Fruit fly (Drosophila melanogaster) whole organism, embryonic: ENCODE measurements around the gene sau.

ENCODE experiments used
- Blimp-1 ChIP-seq: fragments of 200-800 bp; sonication (Bioruptor generic); optimal IDR thresholded peaks from 3 replicates; lab custom pipeline; 2018; ENCODE audit warnings: missing biosample characterization, missing genetic modification characterization, mild to moderate bottlenecking, moderate library complexity, missing genetic modification reagents
- BtbVII ChIP-seq: fragments of 200-800 bp; sonication (Bioruptor generic); optimal IDR thresholded peaks from 3 replicates; lab custom pipeline; 2017; ENCODE audit warnings: missing biosample characterization, mild to moderate bottlenecking, missing genetic modification characterization
- C15 ChIP-seq: fragments of 200-800 bp; sonication (Bioruptor generic); IDR thresholded peaks from 3 replicates; pipeline ENCODE4 v1.3.6; 2022; ENCODE audit warnings: missing biosample characterization, missing genetic modification characterization
- CG11398 ChIP-seq: fragments of 200-800 bp; sonication (Bioruptor generic); optimal IDR thresholded peaks from 2 replicates; lab custom pipeline; 2016; ENCODE audit warnings: missing biosample characterization, missing genetic modification characterization
- CG11456 ChIP-seq: fragments of 200-800 bp; sonication (Bioruptor generic); IDR thresholded peaks from 3 replicates; pipeline ENCODE4 v1.3.6; 2022; ENCODE audit warnings: missing biosample characterization, missing genetic modification characterization
- CG12155 ChIP-seq: fragments of 200-800 bp; sonication (Bioruptor generic); optimal IDR thresholded peaks from 3 replicates; lab custom pipeline; 2016; ENCODE audit warnings: missing biosample characterization, missing genetic modification characterization
- CG12744 ChIP-seq: fragments of 200-800 bp; sonication (Bioruptor generic); optimal IDR thresholded peaks from 2 replicates; lab custom pipeline; 2016; ENCODE audit warnings: missing biosample characterization, missing genetic modification characterization
- CG13775 ChIP-seq: fragments of 200-800 bp; sonication (Bioruptor generic); optimal IDR thresholded peaks from 3 replicates; lab custom pipeline; 2017; ENCODE audit warnings: missing biosample characterization, mild to moderate bottlenecking, missing genetic modification characterization
- CG14710 ChIP-seq: fragments of 200-800 bp; sonication (Bioruptor generic); optimal IDR thresholded peaks from 3 replicates; lab custom pipeline; 2019; ENCODE audit warnings: missing biosample characterization, mild to moderate bottlenecking, missing genetic modification characterization, moderate library complexity
- CG14860 ChIP-seq: fragments of 200-800 bp; sonication (Bioruptor generic); IDR thresholded peaks from 3 replicates; pipeline ENCODE4 v1.3.6; 2022; ENCODE audit warnings: missing biosample characterization, missing genetic modification characterization; ENCODE audit not compliant: partially characterized antibody
- CG1529 ChIP-seq: fragments of 200-800 bp; sonication (Bioruptor generic); optimal IDR thresholded peaks from 3 replicates; lab custom pipeline; 2018; ENCODE audit warnings: missing biosample characterization, missing genetic modification characterization
- CG15601 ChIP-seq: fragments of 200-800 bp; sonication (Bioruptor generic); optimal IDR thresholded peaks from 3 replicates; lab custom pipeline; 2019; ENCODE audit warnings: missing biosample characterization, mild to moderate bottlenecking, missing genetic modification characterization, moderate library complexity
- CG17568 ChIP-seq: fragments of 200-800 bp; sonication (Bioruptor generic); optimal IDR thresholded peaks from 2 replicates; lab custom pipeline; 2018; ENCODE audit warnings: missing biosample characterization, mild to moderate bottlenecking, missing genetic modification characterization, moderate library complexity
- CG2129 ChIP-seq: fragments of 200-800 bp; sonication (Bioruptor generic); IDR thresholded peaks from 2 replicates; pipeline ENCODE4 v1.3.6; 2022; ENCODE audit warnings: missing biosample characterization, missing genetic modification characterization; ENCODE audit not compliant: partially characterized antibody
- CG3281 ChIP-seq: fragments of 200-800 bp; sonication (Bioruptor generic); optimal IDR thresholded peaks from 3 replicates; lab custom pipeline; 2017; ENCODE audit warnings: missing biosample characterization, mild to moderate bottlenecking, missing genetic modification characterization
- CG34376 ChIP-seq: fragments of 200-800 bp; sonication (Bioruptor generic); optimal IDR thresholded peaks from 2 replicates; lab custom pipeline; 2018; ENCODE audit warnings: missing biosample characterization, mild to moderate bottlenecking, missing genetic modification characterization
- CG42726 ChIP-seq: fragments of 200-800 bp; sonication (Bioruptor generic); IDR thresholded peaks from 2 replicates; pipeline ENCODE4 v1.3.6; 2022; ENCODE audit warnings: missing biosample characterization, missing genetic modification characterization; ENCODE audit not compliant: partially characterized antibody
- CG4730 ChIP-seq: fragments of 200-800 bp; sonication (Bioruptor generic); IDR thresholded peaks from 2 replicates; pipeline ENCODE4 v1.3.6; 2022; ENCODE audit warnings: missing biosample characterization, missing genetic modification characterization
- CG4820 ChIP-seq: fragments of 200-800 bp; sonication (Bioruptor generic); optimal IDR thresholded peaks from 3 replicates; lab custom pipeline; 2016; ENCODE audit warnings: missing biosample characterization, missing genetic modification characterization
- CG6765 ChIP-seq: fragments of 200-800 bp; sonication (Bioruptor generic); optimal IDR thresholded peaks from 3 replicates; lab custom pipeline; 2017; ENCODE audit warnings: missing biosample characterization, mild to moderate bottlenecking, missing genetic modification characterization
- CG6854 ChIP-seq: fragments of 200-800 bp; sonication (Bioruptor generic); optimal IDR thresholded peaks from 3 replicates; lab custom pipeline; 2017; ENCODE audit warnings: missing biosample characterization, mild to moderate bottlenecking, missing genetic modification characterization
- CG7987 ChIP-seq: fragments of 200-800 bp; sonication (Bioruptor generic); optimal IDR thresholded peaks from 2 replicates; lab custom pipeline; 2018; ENCODE audit warnings: missing biosample characterization, mild to moderate bottlenecking, missing genetic modification characterization, moderate library complexity
- CG8478 ChIP-seq: fragments of >200 bp; optimal IDR thresholded peaks from 2 replicates; lab custom pipeline; 2018
- Hey ChIP-seq: fragments of 200-800 bp; sonication (Bioruptor generic); optimal IDR thresholded peaks from 3 replicates; lab custom pipeline; 2018; ENCODE audit warnings: missing biosample characterization, mild to moderate bottlenecking, missing genetic modification characterization
- Meics ChIP-seq: fragments of 200-800 bp; sonication (Bioruptor generic); optimal IDR thresholded peaks from 2 replicates; lab custom pipeline; 2017; ENCODE audit warnings: missing biosample characterization, mild to moderate bottlenecking, missing genetic modification characterization
- NC2β ChIP-seq: fragments of 200-800 bp; sonication (Bioruptor generic); optimal IDR thresholded peaks from 2 replicates; lab custom pipeline; 2016; ENCODE audit warnings: missing biosample characterization, missing genetic modification characterization
- Ravus ChIP-seq: fragments of 200-800 bp; sonication (Bioruptor generic); IDR thresholded peaks from 2 replicates; pipeline ENCODE4 v1.3.6; 2022; ENCODE audit warnings: missing biosample characterization, missing genetic modification characterization
- Ssrp ChIP-seq: fragments of 200-800 bp; sonication (Bioruptor generic); optimal IDR thresholded peaks from 2 replicates; lab custom pipeline; 2018; ENCODE audit warnings: missing biosample characterization, mild to moderate bottlenecking, missing genetic modification characterization, moderate library complexity
- Taf1 ChIP-seq: fragments of 200-800 bp; sonication (Bioruptor generic); IDR thresholded peaks from 2 replicates; pipeline ENCODE4 v1.3.6; 2022; ENCODE audit warnings: missing biosample characterization, missing genetic modification characterization
- ase ChIP-seq: fragments of 200-800 bp; sonication (Bioruptor generic); IDR thresholded peaks from 3 replicates; pipeline ENCODE4 v1.3.6; 2022; ENCODE audit warnings: missing biosample characterization, missing genetic modification characterization
- crol ChIP-seq: fragments of 200-800 bp; sonication (Bioruptor generic); IDR thresholded peaks from 2 replicates; pipeline ENCODE4 v1.3.6; 2022; ENCODE audit warnings: missing biosample characterization, missing genetic modification characterization
- en ChIP-seq: fragments of 200-800 bp; sonication (Bioruptor generic); optimal IDR thresholded peaks from 2 replicates; lab custom pipeline; 2016; ENCODE audit warnings: missing biosample characterization, missing genetic modification characterization
- exex ChIP-seq: fragments of 200-800 bp; sonication (Bioruptor generic); optimal IDR thresholded peaks from 4 replicates; lab custom pipeline; 2018; ENCODE audit warnings: missing biosample characterization, mild to moderate bottlenecking, missing genetic modification characterization, moderate library complexity
- gem ChIP-seq: fragments of 200-800 bp; sonication (Bioruptor generic); optimal IDR thresholded peaks from 2 replicates; lab custom pipeline; 2019; ENCODE audit warnings: missing biosample characterization, mild to moderate bottlenecking, missing genetic modification characterization, moderate library complexity
- gsb-n ChIP-seq: fragments of 200-800 bp; sonication (Bioruptor generic); optimal IDR thresholded peaks from 3 replicates; lab custom pipeline; 2018; ENCODE audit warnings: missing biosample characterization, mild to moderate bottlenecking, missing genetic modification characterization
- nerfin-1 ChIP-seq: fragments of 200-800 bp; sonication (Bioruptor generic); optimal IDR thresholded peaks from 3 replicates; lab custom pipeline; 2019; ENCODE audit warnings: missing biosample characterization, mild to moderate bottlenecking, missing genetic modification characterization, moderate library complexity
- pan ChIP-seq, 4 experiments: fragments of >200 bp in 3 of 4; fragments of 200-800 bp in 1 of 4; sonication (Bioruptor generic) in 1 of 4; optimal IDR thresholded peaks in 3 of 4; IDR thresholded peaks in 1 of 4; 2 replicates each; pipeline versions ENCODE4 v1.3.6 to Lab custom; 2017 to 2022; ENCODE audit warnings: missing biosample characterization in 2 of 4, missing genetic modification characterization in 2 of 4, mixed read lengths in 1 of 4
- pros ChIP-seq: fragments of 200-800 bp; sonication (Bioruptor generic); optimal IDR thresholded peaks from 3 replicates; lab custom pipeline; 2019; ENCODE audit warnings: missing biosample characterization, mild to moderate bottlenecking, missing genetic modification characterization, moderate library complexity
- repo ChIP-seq: fragments of 200-800 bp; sonication (Bioruptor generic); optimal IDR thresholded peaks from 2 replicates; lab custom pipeline; 2016; ENCODE audit warnings: missing biosample characterization, missing genetic modification characterization
- sima ChIP-seq: fragments of 200-800 bp; sonication (Bioruptor generic); optimal IDR thresholded peaks from 2 replicates; lab custom pipeline; 2016; ENCODE audit warnings: missing biosample characterization, missing genetic modification characterization
- sna ChIP-seq: fragments of 200-800 bp; sonication (Bioruptor generic); IDR thresholded peaks from 2 replicates; pipeline ENCODE4 v1.3.6; 2022; ENCODE audit warnings: missing biosample characterization, missing genetic modification characterization; ENCODE audit not compliant: partially characterized antibody
- sob ChIP-seq: fragments of 200-800 bp; sonication (Bioruptor generic); IDR thresholded peaks from 2 replicates; pipeline ENCODE4 v1.3.6; 2022; ENCODE audit warnings: missing biosample characterization, missing genetic modification characterization
- ssp ChIP-seq: fragments of 200-800 bp; sonication (Bioruptor generic); IDR thresholded peaks from 2 replicates; pipeline ENCODE4 v1.3.6; 2022; ENCODE audit warnings: missing biosample characterization, missing genetic modification characterization
- trh ChIP-seq: fragments of 200-800 bp; sonication (Bioruptor generic); optimal IDR thresholded peaks from 2 replicates; lab custom pipeline; 2016; ENCODE audit warnings: missing biosample characterization, missing genetic modification characterization
- tup ChIP-seq: fragments of 200-800 bp; sonication (Bioruptor generic); optimal IDR thresholded peaks from 2 replicates; lab custom pipeline; 2016; ENCODE audit warnings: missing biosample characterization, mild to moderate bottlenecking, missing genetic modification characterization, moderate library complexity
- unc-4 ChIP-seq: fragments of 200-800 bp; sonication (Bioruptor generic); IDR thresholded peaks from 2 replicates; pipeline ENCODE4 v1.3.6; 2022; ENCODE audit warnings: missing biosample characterization, missing genetic modification characterization; ENCODE audit not compliant: partially characterized antibody
- unpg ChIP-seq: fragments of 200-800 bp; sonication (Bioruptor generic); optimal IDR thresholded peaks from 3 replicates; lab custom pipeline; 2018; ENCODE audit warnings: missing biosample characterization, mild to moderate bottlenecking, missing genetic modification characterization, moderate library complexity
- zf30C ChIP-seq: fragments of 200-800 bp; sonication (Bioruptor generic); optimal IDR thresholded peaks from 3 replicates; lab custom pipeline; 2018; ENCODE audit warnings: missing biosample characterization, mild to moderate bottlenecking, missing genetic modification characterization

The sau gene

DNA sequence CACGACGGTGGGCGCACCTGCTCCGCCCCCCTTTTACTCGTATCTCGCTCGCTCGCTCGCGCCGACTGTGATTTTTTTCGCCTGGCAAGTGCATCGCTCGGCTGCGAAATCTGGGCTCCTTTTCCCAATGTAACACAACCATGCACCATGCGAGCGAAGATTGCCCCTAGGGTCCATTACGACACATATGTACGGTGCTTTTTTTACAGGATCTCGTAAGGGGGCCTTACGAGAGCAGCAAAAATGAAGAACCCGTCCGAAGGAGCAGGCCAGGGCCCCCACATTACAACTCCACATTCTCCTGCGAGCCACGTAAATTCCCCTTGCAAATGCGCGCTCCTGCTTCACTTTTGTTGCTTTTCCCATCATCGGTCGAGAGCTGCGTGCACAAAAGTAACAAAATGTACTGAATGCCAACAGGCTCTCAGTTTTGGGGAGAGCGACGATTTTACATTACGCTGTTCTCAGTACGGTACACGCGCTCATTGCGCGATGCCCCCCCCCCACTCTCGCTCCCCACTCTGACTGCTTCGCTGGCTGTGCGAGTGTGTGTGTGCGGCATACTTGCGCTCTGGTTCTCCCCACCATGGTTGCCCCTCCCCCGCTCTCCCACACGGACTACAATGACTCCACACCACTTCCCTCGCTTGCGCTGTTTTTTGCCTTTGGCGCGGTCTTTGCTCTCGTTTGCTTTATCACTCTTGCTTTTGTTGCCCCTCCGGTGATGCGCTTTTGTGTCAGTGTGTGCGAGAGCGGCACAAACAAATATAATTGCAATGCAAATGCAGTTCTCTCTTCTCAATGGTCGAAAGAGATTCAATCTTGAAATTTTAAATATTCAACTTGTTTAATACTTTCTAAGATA is 23.1 kb upstream of the sau start (continued):
- TF ChIP-seq CG11398 (GFP tag; lab: Kevin White, UChicago) (no peak), crol (GFP tag; lab: Robert Waterston, UW) (peak; percentile 100), Hey (peak; percentile 41), pros (GFP tag; lab: Kevin White, UChicago) (peak; percentile 65), CG11456 (GFP tag; lab: Robert Waterston, UW) (peak; percentile 44; the same call in 1 of the 3 replicates), en (GFP tag; lab: Kevin White, UChicago) (no peak), CG4820 (no peak), unpg (GFP tag; lab: Kevin White, UChicago) (no peak), repo (GFP tag; lab: Kevin White, UChicago) (no peak), CG8478 (lab: Kevin White, UChicago) (no peak), CG13775 (GFP tag; lab: Kevin White, UChicago) (no peak), exex (tag; lab: Kevin White, UChicago) (no peak), unc-4 (GFP tag; lab: Robert Waterston, UW) (peak; percentile 30; the same call in 1 of the 2 replicates), Ssrp (tag; lab: Kevin White, UChicago) (no peak), NC2β (GFP tag; lab: Kevin White, UChicago) (no peak), CG7987 (GFP tag; lab: Kevin White, UChicago) (peak; percentile 36), CG3281 (no peak), CG34376 (GFP tag; lab: Kevin White, UChicago) (no peak), ssp (GFP tag; lab: Robert Waterston, UW) (no peak), sob (peak; percentile 33; the same call in 1 of the 2 replicates), CG17568 (GFP tag; lab: Kevin White, UChicago) (no peak), CG12744 (no peak), Meics (GFP tag; lab: Kevin White, UChicago) (no peak), CG12155 (GFP tag; lab: Kevin White, UChicago) (no peak), CG14860 (GFP tag; lab: Robert Waterston, UW) (no peak), sna (GFP tag; lab: Robert Waterston, UW) (peak; percentile 38; the same call in 1 of the 2 replicates), CG2129 (no peak), Taf1 (GFP tag; lab: Robert Waterston, UW) (no peak), Blimp-1 (GFP tag; lab: Kevin White, UChicago) (peak; percentile 87), gem (tag; lab: Kevin White, UChicago) (no peak), pan (optimal IDR thresholded peaks at IDR 0.05; lab: Kevin White, UChicago) (no peak), pan (GFP tag; optimal IDR thresholded peaks at IDR 0.05 in 1 of 2, IDR thresholded peaks at IDR 0.05 in 1 of 2) (peak in 1 of 2 experiments; percentile 21), sima (no peak), Ravus (GFP tag; lab: Robert Waterston, UW) (no peak), tup (GFP tag; lab: Kevin White, UChicago) (no peak), CG42726 (GFP tag; lab: Robert Waterston, UW) (no peak), gsb-n (no peak), CG6765 (GFP tag; lab: Kevin White, UChicago) (no peak), CG6854 (GFP tag; lab: Kevin White, UChicago) (no peak), BtbVII (GFP tag; lab: Kevin White, UChicago) (peak; percentile 12), zf30C (GFP tag; lab: Kevin White, UChicago) (no peak), CG15601 (peak; percentile 20), trh (no peak), C15 (GFP tag; lab: Robert Waterston, UW) (no peak), CG1529 (GFP tag; lab: Kevin White, UChicago) (no peak), nerfin-1 (tag; lab: Kevin White, UChicago) (no peak), CG14710 (tag; lab: Kevin White, UChicago) (no peak), ase (GFP tag; lab: Robert Waterston, UW) (no peak), CG4730 (GFP tag; lab: Robert Waterston, UW) (no peak)
